Worm (Caenorhabditis elegans) whole organism, L3 larva: ENCODE data around the gene lec-10.

ENCODE experiments used
- R02D3.7 ChIP-seq: fragments of 150-350 bp; optimal IDR thresholded peaks from 2 replicates; lab custom pipeline; 2014; ENCODE audit warnings: missing biosample characterization, missing genetic modification characterization
- ZK546.5 ChIP-seq: sonication (generic microtip); optimal IDR thresholded peaks from 2 replicates; lab custom pipeline; 2017; ENCODE audit warnings: missing biosample characterization, missing genetic modification characterization
- aly-2 ChIP-seq: fragments of 150-350 bp; optimal IDR thresholded peaks from 2 replicates; lab custom pipeline; 2014; ENCODE audit warnings: missing biosample characterization, missing genetic modification characterization
- ama-1 ChIP-seq: fragments of 150-350 bp; optimal IDR thresholded peaks from 2 replicates; lab custom pipeline; 2018
- ceh-82 ChIP-seq: fragments of 150-350 bp; optimal IDR thresholded peaks from 2 replicates; lab custom pipeline; 2014; ENCODE audit warnings: missing biosample characterization, missing genetic modification characterization
- daf-12 ChIP-seq: fragments of 150-350 bp; optimal IDR thresholded peaks from 2 replicates; lab custom pipeline; 2014; ENCODE audit warnings: missing biosample characterization, missing genetic modification reagents, missing genetic modification characterization
- egl-27 ChIP-seq: sonication (generic microtip); optimal IDR thresholded peaks from 4 replicates; lab custom pipeline; 2017; ENCODE audit warnings: missing biosample characterization, missing genetic modification reagents, missing genetic modification characterization
- egl-5 ChIP-seq: fragments of 150-350 bp; optimal IDR thresholded peaks from 2 replicates; lab custom pipeline; 2017; ENCODE audit warnings: missing biosample characterization, missing genetic modification reagents, missing genetic modification characterization, inconsistent platforms
- elt-1 ChIP-seq: fragments of 150-350 bp; optimal IDR thresholded peaks from 2 replicates; lab custom pipeline; 2014; ENCODE audit warnings: missing biosample characterization, missing genetic modification characterization
- elt-2 ChIP-seq: sonication (generic microtip); optimal IDR thresholded peaks from 2 replicates; lab custom pipeline; 2016; ENCODE audit warnings: missing genetic modification reagents, mild to moderate bottlenecking, missing genetic modification characterization, missing compliant biosample characterization
- eor-1 ChIP-seq, 2 experiments: fragments of 150-350 bp; optimal IDR thresholded peaks; 2 replicates each; lab custom pipeline; 2014 to 2018; ENCODE audit warnings: missing biosample characterization in 2 of 2, missing genetic modification characterization in 2 of 2
- fos-1 ChIP-seq: fragments of 150-350 bp; optimal IDR thresholded peaks from 2 replicates; lab custom pipeline; 2014; ENCODE audit warnings: missing biosample characterization, missing genetic modification characterization
- hmg-11 ChIP-seq: sonication (generic microtip); optimal IDR thresholded peaks from 2 replicates; lab custom pipeline; 2016; ENCODE audit warnings: missing genetic modification characterization, missing compliant biosample characterization
- nfya-1 ChIP-seq: sonication (generic microtip); optimal IDR thresholded peaks from 2 replicates; lab custom pipeline; 2017; ENCODE audit warnings: missing genetic modification characterization, mild to moderate bottlenecking, missing compliant biosample characterization, antibody characterized with exemption, moderate library complexity; ENCODE audit not compliant: insufficient read depth
- nhr-11 ChIP-seq: fragments of 150-350 bp; optimal IDR thresholded peaks from 2 replicates; lab custom pipeline; 2014; ENCODE audit warnings: missing biosample characterization, missing genetic modification characterization
- nhr-12 ChIP-seq: fragments of 150-350 bp; optimal IDR thresholded peaks from 2 replicates; lab custom pipeline; 2014; ENCODE audit warnings: missing biosample characterization, missing genetic modification characterization
- nhr-23 ChIP-seq: fragments of 150-350 bp; optimal IDR thresholded peaks from 2 replicates; lab custom pipeline; 2014; ENCODE audit warnings: missing biosample characterization, missing genetic modification reagents, missing genetic modification characterization
- nhr-25 ChIP-seq: sonication (generic microtip); optimal IDR thresholded peaks from 2 replicates; lab custom pipeline; 2017; ENCODE audit warnings: missing biosample characterization, missing genetic modification characterization
- nhr-77 ChIP-seq: fragments of 150-350 bp; optimal IDR thresholded peaks from 2 replicates; lab custom pipeline; 2014; ENCODE audit warnings: missing biosample characterization, missing genetic modification characterization
- pha-4 ChIP-seq: fragments of 150-350 bp; optimal IDR thresholded peaks from 2 replicates; lab custom pipeline; 2014; ENCODE audit warnings: missing biosample characterization, missing genetic modification reagents, missing genetic modification characterization
- pqm-1 ChIP-seq: fragments of 150-350 bp; optimal IDR thresholded peaks from 2 replicates; lab custom pipeline; 2017; ENCODE audit warnings: missing biosample characterization, missing genetic modification characterization, inconsistent platforms
- sea-2 ChIP-seq: fragments of 150-350 bp; sonication (generic microtip); optimal IDR thresholded peaks from 4 replicates; lab custom pipeline; 2014; ENCODE audit warnings: missing biosample characterization, missing genetic modification reagents, missing genetic modification characterization
- skn-1 ChIP-seq: fragments of 150-350 bp; optimal IDR thresholded peaks from 2 replicates; lab custom pipeline; 2014; ENCODE audit warnings: missing biosample characterization, missing genetic modification characterization
- tbx-2 ChIP-seq: sonication (generic microtip); optimal IDR thresholded peaks from 2 replicates; lab custom pipeline; 2016; ENCODE audit warnings: mild to moderate bottlenecking, missing genetic modification characterization, missing compliant biosample characterization
- unc-39 ChIP-seq: sonication (generic microtip); optimal IDR thresholded peaks from 4 replicates; lab custom pipeline; 2017; ENCODE audit warnings: missing biosample characterization, missing genetic modification characterization
- unc-62 ChIP-seq: fragments of 150-350 bp; sonication (generic microtip); optimal IDR thresholded peaks from 4 replicates; lab custom pipeline; 2014; ENCODE audit warnings: missing biosample characterization, missing genetic modification reagents, missing genetic modification characterization
- ztf-11 ChIP-seq: fragments of 150-350 bp; optimal IDR thresholded peaks from 2 replicates; lab custom pipeline; 2014; ENCODE audit warnings: missing biosample characterization, missing genetic modification characterization
- ztf-4 ChIP-seq: fragments of 150-350 bp; optimal IDR thresholded peaks from 2 replicates; lab custom pipeline; 2014; ENCODE audit warnings: missing biosample characterization, missing genetic modification characterization

Gene lec-10

ce11 chrV:6485109-6485508 is 3.8 kb downstream of the lec-10 start:
- TF ChIP-seq nfya-1 (tag; lab: Kevin White, UChicago) (no peak), ztf-11 (no peak), tbx-2 (tag; lab: Kevin White, UChicago) (no peak), elt-2 (tag; lab: Kevin White, UChicago) (no peak), egl-27 (no peak), unc-39 (tag; lab: Kevin White, UChicago) (no peak), R02D3.7 (no peak), aly-2 (tag; lab: Kevin White, UChicago) (no peak), hmg-11 (tag; lab: Kevin White, UChicago) (no peak), ama-1 (lab: Kevin White, UChicago) (no peak), pqm-1 (tag; lab: Kevin White, UChicago) (no peak), ceh-82 (tag; lab: Kevin White, UChicago) (no peak)

DNA sequence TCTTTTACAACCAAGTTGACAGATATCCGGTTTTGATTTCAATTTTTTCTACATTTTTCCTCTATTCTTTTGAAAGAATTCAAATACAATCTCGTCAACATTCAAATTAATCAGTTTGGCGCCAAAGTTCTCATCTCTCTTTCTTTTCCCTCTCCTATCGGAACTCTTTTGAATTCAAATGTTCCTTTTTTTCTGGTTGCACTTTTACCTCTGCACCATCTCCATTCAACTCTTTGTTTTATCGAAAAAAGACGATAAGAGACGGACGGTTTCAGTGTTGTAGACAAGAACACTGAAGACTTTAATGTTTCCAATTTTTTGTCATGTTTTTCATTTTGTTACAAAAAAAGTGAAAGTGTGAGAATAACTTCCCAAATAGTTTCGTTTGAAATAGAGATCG is 12.9 kb downstream of the lec-10 start:
- TF ChIP-seq egl-5 (tag; lab: Kevin White, UChicago) (no peak), pqm-1 (tag; lab: Kevin White, UChicago) (peak; percentile 76), elt-2 (tag; lab: Kevin White, UChicago) (peak; percentile 87), pha-4 (peak; percentile 52), skn-1 (tag; lab: Kevin White, UChicago) (peak; percentile 39), nfya-1 (tag; lab: Kevin White, UChicago) (no peak), nhr-25 (no peak)

DNA sequence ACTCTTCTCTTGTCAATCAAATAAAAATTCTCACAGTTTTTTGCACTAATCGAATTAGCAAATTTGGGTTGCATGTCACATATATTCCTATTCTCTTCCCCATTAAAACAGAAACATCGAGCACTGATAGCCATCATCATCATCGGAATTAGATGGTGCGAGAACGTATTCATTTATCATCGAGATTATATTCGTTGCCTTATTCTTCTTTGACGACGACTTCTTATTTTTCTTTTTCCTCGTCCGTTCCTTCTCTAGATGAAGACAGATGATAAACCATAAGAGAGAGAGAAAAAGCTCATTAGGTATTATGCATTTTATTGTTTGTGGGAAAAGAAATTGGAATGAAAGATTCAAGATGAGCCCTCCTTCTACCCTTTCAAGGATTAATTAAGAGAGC is 17.7 kb downstream of the lec-10 start:
- TF ChIP-seq ZK546.5 (no peak), elt-1 (tag; lab: Kevin White, UChicago) (peak; percentile 56), pqm-1 (tag; lab: Kevin White, UChicago) (no peak), R02D3.7 (no peak), daf-12 (no peak), ceh-82 (tag; lab: Kevin White, UChicago) (no peak), unc-39 (tag; lab: Kevin White, UChicago) (no peak)

DNA sequence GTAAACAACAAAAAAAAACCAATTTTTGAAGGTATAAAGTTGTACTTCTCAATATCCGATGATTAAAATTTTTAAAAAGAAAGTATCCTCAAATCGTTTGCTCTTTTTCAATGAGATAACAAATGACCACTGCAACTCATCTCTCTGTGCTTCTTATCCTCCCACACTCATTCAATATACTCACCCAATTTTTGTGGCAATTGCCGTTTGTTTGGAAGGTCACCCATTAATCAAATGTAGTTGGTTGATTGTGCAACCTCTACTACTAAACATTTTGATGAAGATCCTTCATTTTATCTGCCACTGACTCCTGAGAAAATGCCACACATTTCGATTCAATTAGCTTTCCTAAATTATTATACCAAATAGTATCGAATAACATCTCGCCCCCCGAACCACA is 21.2 kb downstream of the lec-10 start:
- TF ChIP-seq egl-5 (tag; lab: Kevin White, UChicago) (peak; percentile 14), nhr-11 (tag; lab: Kevin White, UChicago) (no peak), ama-1 (lab: Kevin White, UChicago) (no peak), unc-39 (tag; lab: Kevin White, UChicago) (no peak), elt-2 (tag; lab: Kevin White, UChicago) (no peak)

ce11 chrV:6464765-6465164 is 24.2 kb downstream of the lec-10 start, which contains the start of gene unc-83:
unc-83 (plus strand) TSS chrV:6465065.
- TF ChIP-seq nhr-77 (no peak), nhr-23 (tag; lab: Kevin White, UChicago) (no peak), egl-27 (no peak), pqm-1 (tag; lab: Kevin White, UChicago) (no peak), fos-1 (no peak), sea-2 (GFP tag; lab: Kevin White, UChicago) (no peak)

ce11 chrV:6464238-6464637 is 24.7 kb downstream of the lec-10 start:
- TF ChIP-seq nhr-12 (tag; lab: Kevin White, UChicago) (no peak), ceh-82 (tag; lab: Kevin White, UChicago) (no peak)

- TF ChIP-seq nhr-11 (tag; lab: Kevin White, UChicago) (no peak), ztf-4 (no peak), elt-1 (tag; lab: Kevin White, UChicago) (no peak), eor-1 (tag; optimal IDR thresholded peaks at IDR 0.05; lab: Kevin White, UChicago) (no peak), nfya-1 (tag; lab: Kevin White, UChicago) (no peak), elt-2 (tag; lab: Kevin White, UChicago) (peak; percentile 63), sea-2 (GFP tag; lab: Kevin White, UChicago) (no peak), egl-5 (tag; lab: Kevin White, UChicago) (no peak), pha-4 (peak; percentile 14), unc-62 (GFP tag; lab: Kevin White, UChicago) (no peak), ztf-11 (no peak), egl-27 (no peak)
Measured at ce11 chrV:6462606-6463005, 26.3 kb downstream of the lec-10 start.
